Worm (Caenorhabditis elegans) whole organism, L4 larva: ENCODE data around the gene C48B4.6.
A peak's percentile ranks its signal among the peaks of the same experiment; 100 is the strongest.

Experiments used
- F49E8.2 ChIP-seq: sonication (generic microtip); optimal IDR thresholded peaks from 2 replicates; lab custom pipeline; 2016; ENCODE audit warnings: missing compliant biosample characterization, mild to moderate bottlenecking, missing genetic modification characterization, borderline replicate concordance
- T20F7.1 ChIP-seq: fragments of 200-800 bp; sonication (Bioruptor generic); optimal IDR thresholded peaks from 2 replicates; lab custom pipeline; 2018; ENCODE audit warnings: mild to moderate bottlenecking, missing genetic modification characterization, missing compliant biosample characterization
- Y105C5A.15 ChIP-seq: fragments of 200-800 bp; sonication (Bioruptor generic); IDR thresholded peaks from 2 replicates; pipeline ENCODE4 v1.3.6; 2022; ENCODE audit warnings: missing genetic modification characterization, missing compliant biosample characterization
- ZK337.2 ChIP-seq: fragments of 200-800 bp; sonication (Bioruptor generic); IDR thresholded peaks from 2 replicates; pipeline ENCODE4 v1.3.6; 2022; ENCODE audit warnings: missing genetic modification reagents, missing genetic modification characterization, missing compliant biosample characterization
- ZK546.5 ChIP-seq, 2 experiments: sonication (generic microtip); optimal IDR thresholded peaks; 2 replicates each; lab custom pipeline; 2017; ENCODE audit warnings: missing biosample characterization in 2 of 2, missing genetic modification characterization in 2 of 2
- aha-1 ChIP-seq: fragments of 150-350 bp; peaks from one replicate; lab custom pipeline; 2014; ENCODE audit warnings: missing biosample characterization, missing genetic modification characterization
- ama-1 ChIP-seq: fragments of 150-350 bp; optimal IDR thresholded peaks from 2 replicates; lab custom pipeline; 2014; ENCODE audit warnings: inconsistent platforms, mixed read lengths
- daf-16 ChIP-seq, 3 experiments: sonication (generic microtip); optimal IDR thresholded peaks; 2 replicates each; lab custom pipeline; 2016 to 2017; ENCODE audit warnings: missing genetic modification characterization in 3 of 3, missing genetic modification reagents in 3 of 3, mild to moderate bottlenecking in 2 of 3, missing compliant biosample characterization in 2 of 3, missing biosample characterization in 1 of 3, moderate library complexity in 1 of 3
- daf-19 ChIP-seq: fragments of 200-800 bp; sonication (Bioruptor generic); conservative IDR thresholded peaks from 2 replicates; pipeline ENCODE4 v1.3.6; 2022; ENCODE audit warnings: missing genetic modification characterization, missing compliant biosample characterization
- dmd-6 ChIP-seq: fragments of 200-800 bp; sonication (Bioruptor generic); IDR thresholded peaks from 2 replicates; pipeline ENCODE4 v1.3.6; 2022; ENCODE audit warnings: missing genetic modification reagents, missing genetic modification characterization, missing compliant biosample characterization
- dmd-8 ChIP-seq: fragments of 200-800 bp; sonication (Bioruptor generic); IDR thresholded peaks from 2 replicates; pipeline ENCODE4 v1.3.6; 2022; ENCODE audit warnings: missing genetic modification characterization, missing compliant biosample characterization
- dmd-9 ChIP-seq: fragments of 200-800 bp; sonication (Bioruptor generic); IDR thresholded peaks from 2 replicates; pipeline ENCODE4 v1.3.6; 2022; ENCODE audit warnings: missing genetic modification reagents, missing genetic modification characterization, missing compliant biosample characterization
- dve-1 ChIP-seq: sonication (generic microtip); optimal IDR thresholded peaks from 2 replicates; lab custom pipeline; 2017; ENCODE audit warnings: antibody characterized with exemption, mild to moderate bottlenecking, missing genetic modification characterization, missing compliant biosample characterization; ENCODE audit not compliant: insufficient read depth
- egl-43 ChIP-seq: fragments of 200-800 bp; sonication (Bioruptor generic); IDR thresholded peaks from 2 replicates; pipeline ENCODE4 v1.3.6; 2022; ENCODE audit warnings: missing genetic modification reagents, missing genetic modification characterization, missing compliant biosample characterization
- fos-1 ChIP-seq: fragments of 150-350 bp; optimal IDR thresholded peaks from 2 replicates; lab custom pipeline; 2014; ENCODE audit warnings: missing biosample characterization, missing genetic modification characterization
- hif-1 ChIP-seq, 2 experiments: sonication (generic microtip); optimal IDR thresholded peaks; 2 replicates each; lab custom pipeline; 2016 to 2017; ENCODE audit warnings: missing compliant biosample characterization in 2 of 2, missing genetic modification characterization in 2 of 2, missing genetic modification reagents in 2 of 2, missing genotype in 2 of 2, mild to moderate bottlenecking in 1 of 2
- hlh-11 ChIP-seq: fragments of 200-800 bp; sonication (Bioruptor generic); optimal IDR thresholded peaks from 2 replicates; lab custom pipeline; 2018; ENCODE audit warnings: mild to moderate bottlenecking, missing genetic modification characterization, missing compliant biosample characterization
- jun-1 ChIP-seq: fragments of 150-350 bp; optimal IDR thresholded peaks from 2 replicates; lab custom pipeline; 2014; ENCODE audit warnings: missing biosample characterization, missing genetic modification reagents, missing genetic modification characterization
- madf-5 ChIP-seq, 2 experiments: fragments of 200-800 bp; sonication (Bioruptor generic); IDR thresholded peaks; 2 replicates each; pipeline ENCODE4 v1.3.6; 2022; ENCODE audit warnings: missing compliant biosample characterization in 2 of 2, missing genetic modification characterization in 2 of 2
- mdt-29 ChIP-seq: fragments of 200-800 bp; sonication (Bioruptor generic); IDR thresholded peaks from 2 replicates; pipeline ENCODE4 v1.3.6; 2022; ENCODE audit warnings: missing genetic modification reagents, missing genetic modification characterization, missing compliant biosample characterization
- mes-2 ChIP-seq: sonication (generic microtip); optimal IDR thresholded peaks from 2 replicates; lab custom pipeline; 2016; ENCODE audit warnings: missing genotype, mild to moderate bottlenecking, missing genetic modification characterization, missing compliant biosample characterization; ENCODE audit not compliant: poor library complexity, severe bottlenecking
- mxl-3 ChIP-seq: fragments of 200-800 bp; sonication (Bioruptor generic); optimal IDR thresholded peaks from 2 replicates; lab custom pipeline; 2018; ENCODE audit warnings: mild to moderate bottlenecking, missing genetic modification characterization, missing compliant biosample characterization
- nhr-102 ChIP-seq: sonication (generic microtip); optimal IDR thresholded peaks from 2 replicates; lab custom pipeline; 2016; ENCODE audit warnings: mild to moderate bottlenecking, missing genetic modification characterization, moderate library complexity, missing compliant biosample characterization
- nhr-28 ChIP-seq: fragments of 150-350 bp; optimal IDR thresholded peaks from 2 replicates; lab custom pipeline; 2014; ENCODE audit warnings: missing biosample characterization, missing genetic modification characterization
- nhr-76 ChIP-seq: fragments of 150-350 bp; optimal IDR thresholded peaks from 2 replicates; lab custom pipeline; 2014; ENCODE audit warnings: missing biosample characterization, missing genetic modification characterization
- nhr-77 ChIP-seq: fragments of 150-350 bp; optimal IDR thresholded peaks from 2 replicates; lab custom pipeline; 2014; ENCODE audit warnings: missing biosample characterization, missing genetic modification characterization
- pqm-1 ChIP-seq: sonication (generic microtip); optimal IDR thresholded peaks from 2 replicates; lab custom pipeline; 2017; ENCODE audit warnings: missing biosample characterization, missing genetic modification characterization
- set-16 ChIP-seq: fragments of 200-800 bp; sonication (Bioruptor generic); IDR thresholded peaks from 2 replicates; pipeline ENCODE4 v1.3.6; 2022; ENCODE audit warnings: missing genetic modification reagents, missing genetic modification characterization, missing compliant biosample characterization
- snpc-1.2 ChIP-seq: fragments of 200-800 bp; sonication (Bioruptor generic); IDR thresholded peaks from 2 replicates; pipeline ENCODE4 v1.3.6; 2022; ENCODE audit warnings: missing genetic modification reagents, missing genetic modification characterization, missing compliant biosample characterization
- spr-1 ChIP-seq: sonication (generic microtip); optimal IDR thresholded peaks from 2 replicates; lab custom pipeline; 2016; ENCODE audit warnings: mild to moderate bottlenecking, missing genetic modification characterization, missing compliant biosample characterization
- unc-39 ChIP-seq: sonication (generic microtip); optimal IDR thresholded peaks from 2 replicates; lab custom pipeline; 2017; ENCODE audit warnings: missing biosample characterization, missing genetic modification characterization
- unc-62 ChIP-seq, 3 experiments: fragments of 150-350 bp in 1 of 3; sonication (generic microtip); optimal IDR thresholded peaks in 2 of 3; peaks in 1 of 3; 1 replicate in 1 of 3; 2 replicates in 2 of 3; lab custom pipeline; 2014 to 2017; ENCODE audit warnings: missing biosample characterization in 3 of 3, missing genetic modification characterization in 3 of 3, missing genetic modification reagents in 3 of 3, missing genotype in 1 of 3
- vab-7 ChIP-seq: fragments of 200-800 bp; sonication (Bioruptor generic); IDR thresholded peaks from 2 replicates; pipeline ENCODE4 v1.3.6; 2022; ENCODE audit warnings: missing genetic modification reagents, missing genetic modification characterization, missing compliant biosample characterization
- zag-1 ChIP-seq: fragments of 150-350 bp; optimal IDR thresholded peaks from 2 replicates; lab custom pipeline; 2014; ENCODE audit warnings: missing biosample characterization, missing genetic modification characterization
- ztf-7 ChIP-seq: fragments of 150-350 bp; optimal IDR thresholded peaks from 2 replicates; lab custom pipeline; 2014; ENCODE audit warnings: missing biosample characterization, missing genetic modification characterization

The C48B4.6 gene

ce11 chrIII:9597044-9597443 is 38.7 kb upstream of the C48B4.6 start, which contains the start of gene C48B4.12:
Gene C48B4.12, plus strand, starts transcription at chrIII:9597344.
- no peak for TF ChIP-seq vab-7 (GFP tag; lab: Robert Waterston, UW)
- no peak for TF ChIP-seq dmd-9 (GFP tag; lab: Robert Waterston, UW)
- no peak for TF ChIP-seq dmd-8 (GFP tag; lab: Robert Waterston, UW)
- TF ChIP-seq mxl-3 (GFP tag; lab: Kevin White, UChicago), result no peak
- no peak for TF ChIP-seq Y105C5A.15
- TF ChIP-seq set-16 (GFP tag; lab: Robert Waterston, UW), result no peak
- TF ChIP-seq F49E8.2 (tag; lab: Kevin White, UChicago), result no peak

- TF ChIP-seq mdt-29 (GFP tag; lab: Robert Waterston, UW), result no peak
- TF ChIP-seq ZK337.2 (GFP tag; lab: Robert Waterston, UW), result no peak
- TF ChIP-seq madf-5 (GFP tag; IDR thresholded peaks at IDR 0.05; lab: Robert Waterston, UW), result no peak
- TF ChIP-seq nhr-77 (tag; lab: Kevin White, UChicago), result no peak
- no peak for TF ChIP-seq fos-1 (tag; lab: Kevin White, UChicago)
- no peak for TF ChIP-seq nhr-76 (tag; lab: Kevin White, UChicago)
Observed at ce11 chrIII:9595563-9595962, 37.2 kb upstream of the C48B4.6 start, which contains the start of gene rom-2. Gene rom-2, minus strand, starts transcription at chrIII:9595663.

ce11 chrIII:9592118-9592517 is 33.8 kb upstream of the C48B4.6 start, which contains the start of gene acox-1.5:
Gene acox-1.5, minus strand, starts transcription at chrIII:9592192.
- no peak for TF ChIP-seq egl-43
- peak; percentile 56 for TF ChIP-seq nhr-77 (tag; lab: Kevin White, UChicago)
- TF ChIP-seq dmd-8 (GFP tag; lab: Robert Waterston, UW), result no peak
- TF ChIP-seq dmd-6 (GFP tag; lab: Robert Waterston, UW), result peak; percentile 62
- no peak for TF ChIP-seq T20F7.1 (GFP tag; lab: Kevin White, UChicago)
- TF ChIP-seq F49E8.2 (tag; lab: Kevin White, UChicago), result no peak
- TF ChIP-seq zag-1 (tag; lab: Kevin White, UChicago), result no peak
- TF ChIP-seq set-16 (GFP tag; lab: Robert Waterston, UW), result no peak
- TF ChIP-seq ZK546.5 (tag; optimal IDR thresholded peaks at IDR 0.05; lab: Kevin White, UChicago), result no peak
- TF ChIP-seq jun-1 (tag; lab: Kevin White, UChicago), result no peak
- no peak for TF ChIP-seq ztf-7 (tag; lab: Kevin White, UChicago)
- TF ChIP-seq nhr-102 (tag; lab: Kevin White, UChicago), result no peak
- peak; percentile 34 for TF ChIP-seq hlh-11
- no peak for TF ChIP-seq daf-16 (GFP tag; optimal IDR thresholded peaks at IDR 0.05; lab: Kevin White, UChicago)
- TF ChIP-seq daf-16 (tag; optimal IDR thresholded peaks at IDR 0.05; lab: Kevin White, UChicago), result no peak
- no peak for TF ChIP-seq snpc-1.2 (GFP tag; lab: Robert Waterston, UW)
- TF ChIP-seq ama-1 (lab: Kevin White, UChicago), result no peak
- peak; percentile 55 for TF ChIP-seq nhr-28 (tag; lab: Kevin White, UChicago)
- TF ChIP-seq pqm-1, result peak; percentile 77
- peak; percentile 19 for TF ChIP-seq aha-1 (tag; lab: Kevin White, UChicago)
- no peak for TF ChIP-seq hif-1 (tag; optimal IDR thresholded peaks at IDR 0.05; lab: Kevin White, UChicago)
- no peak for TF ChIP-seq vab-7 (GFP tag; lab: Robert Waterston, UW)
- no peak for TF ChIP-seq spr-1
- no peak for TF ChIP-seq unc-39 (tag; lab: Kevin White, UChicago)
- TF ChIP-seq mes-2 (tag; lab: Kevin White, UChicago), result no peak
- TF ChIP-seq dve-1, result peak; percentile 22
- TF ChIP-seq unc-62 (GFP tag; optimal IDR thresholded peaks at IDR 0.05 in 1 of 2; lab: Kevin White, UChicago), result peak in 1 of 2 experiments; percentile 16
- TF ChIP-seq unc-62 (tag; optimal IDR thresholded peaks at IDR 0.05; lab: Kevin White, UChicago), result no peak
- TF ChIP-seq daf-19, result no peak
